Worm (Caenorhabditis elegans) whole organism, mixed stage, embryonic: ENCODE measurements around the gene C25F9.14.

ENCODE experiments used
- M03D4.4 ChIP-seq: sonication (generic microtip); optimal IDR thresholded peaks from 2 replicates; lab custom pipeline; 2017; ENCODE audit warnings: mild to moderate bottlenecking, missing genetic modification characterization, missing compliant biosample characterization
- blmp-1 ChIP-seq: fragments of 150-350 bp; optimal IDR thresholded peaks from 2 replicates; lab custom pipeline; 2014; ENCODE audit warnings: missing biosample characterization, missing genetic modification characterization
- ceh-39 ChIP-seq: fragments of 150-350 bp; optimal IDR thresholded peaks from 2 replicates; lab custom pipeline; 2014; ENCODE audit warnings: missing biosample characterization, missing genetic modification characterization
- ceh-43 ChIP-seq: fragments of 200-800 bp; sonication (Bioruptor generic); optimal IDR thresholded peaks from 2 replicates; lab custom pipeline; 2018; ENCODE audit warnings: mild to moderate bottlenecking, missing genetic modification characterization, moderate library complexity, missing compliant biosample characterization
- ceh-83 ChIP-seq: fragments of 200-800 bp; sonication (Bioruptor generic); optimal IDR thresholded peaks from 2 replicates; lab custom pipeline; 2018; ENCODE audit warnings: mild to moderate bottlenecking, missing genetic modification characterization, missing compliant biosample characterization
- ces-1 ChIP-seq: fragments of 150-350 bp; optimal IDR thresholded peaks from 2 replicates; lab custom pipeline; 2014; ENCODE audit warnings: missing biosample characterization, missing genetic modification reagents, missing genetic modification characterization
- cnd-1 ChIP-seq: fragments of 200-800 bp; sonication (Bioruptor generic); optimal IDR thresholded peaks from 2 replicates; lab custom pipeline; 2018; ENCODE audit warnings: mild to moderate bottlenecking, missing genetic modification characterization, missing compliant biosample characterization
- flh-1 ChIP-seq: fragments of 200-800 bp; sonication (Bioruptor generic); optimal IDR thresholded peaks from 2 replicates; lab custom pipeline; 2018; ENCODE audit warnings: mild to moderate bottlenecking, missing genetic modification characterization, moderate library complexity, missing compliant biosample characterization
- ham-2 ChIP-seq: fragments of 200-800 bp; sonication (Bioruptor generic); optimal IDR thresholded peaks from 2 replicates; lab custom pipeline; 2018; ENCODE audit warnings: mild to moderate bottlenecking, missing genetic modification characterization, missing compliant biosample characterization
- hlh-1 ChIP-seq: fragments of 150-350 bp; optimal IDR thresholded peaks from 2 replicates; lab custom pipeline; 2014; ENCODE audit warnings: missing biosample characterization, missing genetic modification reagents, missing genetic modification characterization
- lin-13 ChIP-seq: fragments of 150-350 bp; optimal IDR thresholded peaks from 2 replicates; lab custom pipeline; 2014; ENCODE audit warnings: missing biosample characterization, missing genetic modification characterization
- lin-32 ChIP-seq: fragments of 200-800 bp; sonication (Bioruptor generic); optimal IDR thresholded peaks from 2 replicates; lab custom pipeline; 2018; ENCODE audit warnings: mild to moderate bottlenecking, missing genetic modification characterization, missing compliant biosample characterization
- lsy-2 ChIP-seq: fragments of 150-350 bp; optimal IDR thresholded peaks from 2 replicates; lab custom pipeline; 2014; ENCODE audit warnings: missing biosample characterization, missing genetic modification characterization
- mab-5 ChIP-seq: fragments of 150-350 bp; optimal IDR thresholded peaks from 2 replicates; lab custom pipeline; 2014; ENCODE audit warnings: missing biosample characterization, missing genetic modification characterization
- mep-1 ChIP-seq: fragments of 150-350 bp; optimal IDR thresholded peaks from 2 replicates; lab custom pipeline; 2017; ENCODE audit warnings: missing biosample characterization, missing genetic modification reagents, missing genetic modification characterization, inconsistent platforms
- mls-2 ChIP-seq: sonication (generic microtip); optimal IDR thresholded peaks from 2 replicates; lab custom pipeline; 2016; ENCODE audit warnings: mild to moderate bottlenecking, missing genetic modification characterization, moderate library complexity, missing compliant biosample characterization
- nhr-12 ChIP-seq: fragments of 150-350 bp; optimal IDR thresholded peaks from 2 replicates; lab custom pipeline; 2014; ENCODE audit warnings: missing biosample characterization, missing genetic modification characterization
- nhr-2 ChIP-seq: fragments of 150-350 bp; optimal IDR thresholded peaks from 2 replicates; lab custom pipeline; 2014; ENCODE audit warnings: missing biosample characterization, missing genetic modification characterization
- nhr-237 ChIP-seq: fragments of 150-350 bp; optimal IDR thresholded peaks from 2 replicates; lab custom pipeline; 2014; ENCODE audit warnings: missing biosample characterization, missing genetic modification characterization
- nhr-28 ChIP-seq: fragments of 150-350 bp; optimal IDR thresholded peaks from 2 replicates; lab custom pipeline; 2014; ENCODE audit warnings: missing biosample characterization, missing genetic modification characterization
- nhr-76 ChIP-seq: sonication (generic microtip); optimal IDR thresholded peaks from 2 replicates; lab custom pipeline; 2017; ENCODE audit warnings: missing biosample characterization, missing genetic modification characterization
- pha-4 ChIP-seq: fragments of 150-350 bp; optimal IDR thresholded peaks from 2 replicates; lab custom pipeline; 2018; ENCODE audit warnings: missing biosample characterization, missing genetic modification reagents, missing genetic modification characterization
- sem-2 ChIP-seq: fragments of 200-800 bp; sonication (Bioruptor generic); optimal IDR thresholded peaks from 2 replicates; lab custom pipeline; 2018; ENCODE audit warnings: mild to moderate bottlenecking, missing genetic modification characterization, missing compliant biosample characterization
- snpc-4 ChIP-seq: fragments of 150-350 bp; optimal IDR thresholded peaks from 2 replicates; lab custom pipeline; 2014; ENCODE audit warnings: missing biosample characterization, missing genetic modification characterization
- sptf-1 ChIP-seq: sonication (generic microtip); optimal IDR thresholded peaks from 2 replicates; lab custom pipeline; 2017; ENCODE audit warnings: mild to moderate bottlenecking, missing genetic modification characterization, moderate library complexity, missing compliant biosample characterization
- tbx-8 ChIP-seq: fragments of 200-800 bp; sonication (Bioruptor generic); optimal IDR thresholded peaks from 2 replicates; lab custom pipeline; 2018; ENCODE audit warnings: mild to moderate bottlenecking, missing genetic modification characterization, moderate library complexity, missing compliant biosample characterization
- unc-120 ChIP-seq: sonication (generic microtip); optimal IDR thresholded peaks from 2 replicates; lab custom pipeline; 2017; ENCODE audit warnings: missing genetic modification characterization, missing compliant biosample characterization; ENCODE audit not compliant: poor library complexity, severe bottlenecking
- unc-39 ChIP-seq: fragments of 150-350 bp; optimal IDR thresholded peaks from 2 replicates; lab custom pipeline; 2014; ENCODE audit warnings: missing biosample characterization, missing genetic modification characterization
- unc-62 ChIP-seq: fragments of 150-350 bp; optimal IDR thresholded peaks from 2 replicates; lab custom pipeline; 2014; ENCODE audit warnings: missing biosample characterization, missing genetic modification reagents, missing genetic modification characterization
- zip-8 ChIP-seq: fragments of 150-350 bp; optimal IDR thresholded peaks from 2 replicates; lab custom pipeline; 2014; ENCODE audit warnings: missing biosample characterization, missing genetic modification characterization
- ztf-11 ChIP-seq: fragments of 150-350 bp; optimal IDR thresholded peaks from 2 replicates; lab custom pipeline; 2014; ENCODE audit warnings: missing biosample characterization, missing genetic modification characterization

C25F9.14 gene

DNA sequence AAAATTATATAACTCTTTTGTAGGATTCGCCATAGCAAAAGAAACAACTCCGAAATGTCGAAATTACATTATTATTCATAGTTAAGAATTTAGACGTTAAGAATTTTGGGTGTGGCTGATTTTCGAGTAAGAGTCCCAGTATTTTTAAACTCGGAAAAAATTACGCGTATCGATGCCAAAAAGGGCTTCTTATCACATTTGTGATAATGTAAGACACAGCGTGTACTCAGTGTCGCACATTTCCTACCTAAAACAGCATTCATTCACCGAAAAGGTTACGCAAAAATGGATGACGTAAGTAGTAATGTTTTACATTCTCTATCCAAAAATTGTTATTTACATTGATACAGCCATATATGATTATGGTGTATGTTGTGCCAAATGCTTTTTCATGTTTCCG lies 13.3 kb downstream of the C25F9.14 start, which contains the start of gene M04C3.5:
TSS of gene M04C3.5 (plus strand) at position 190 of the 400 bp plus-strand sequence.
- no peak for TF ChIP-seq mab-5 (tag; lab: Kevin White, UChicago)
- TF ChIP-seq nhr-12 (tag; lab: Kevin White, UChicago) = no peak
- no peak for TF ChIP-seq lin-13
- no peak for TF ChIP-seq nhr-2 (tag; lab: Kevin White, UChicago)
- no peak for TF ChIP-seq blmp-1 (tag; lab: Kevin White, UChicago)
- TF ChIP-seq nhr-76 (tag; lab: Kevin White, UChicago) = no peak
- no peak for TF ChIP-seq hlh-1
- no peak for TF ChIP-seq ceh-43
- no peak for TF ChIP-seq cnd-1
- TF ChIP-seq nhr-28 = no peak
- TF ChIP-seq ztf-11 (tag; lab: Kevin White, UChicago) = no peak
- TF ChIP-seq mls-2 (tag; lab: Kevin White, UChicago) = no peak
- no peak for TF ChIP-seq ceh-83 (GFP tag; lab: Kevin White, UChicago)
- TF ChIP-seq lin-32 (GFP tag; lab: Kevin White, UChicago) = no peak
- TF ChIP-seq zip-8 (tag; lab: Kevin White, UChicago) = no peak
- TF ChIP-seq lsy-2 (tag; lab: Kevin White, UChicago) = no peak
- no peak for TF ChIP-seq unc-39 (tag; lab: Kevin White, UChicago)
- TF ChIP-seq, all 35 proteins: peak for 0

DNA sequence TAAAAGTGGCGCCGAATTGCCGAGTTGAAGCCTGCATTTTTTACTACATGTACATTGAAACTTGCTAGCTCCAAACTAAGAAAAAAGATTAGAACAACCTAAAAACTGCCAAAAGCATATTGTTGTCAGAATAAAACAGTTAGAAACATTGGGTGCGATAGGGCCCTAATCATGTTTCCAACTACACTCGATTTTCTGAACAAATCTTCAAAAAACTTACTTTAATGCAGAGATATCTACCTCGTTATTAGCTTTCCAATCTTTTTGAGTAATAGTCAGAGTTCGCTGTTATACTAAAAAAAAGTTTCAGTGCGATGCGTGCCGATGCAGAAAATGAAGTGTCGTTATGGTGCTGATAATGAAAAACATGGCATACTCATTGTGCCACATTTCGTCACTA lies 19.4 kb downstream of the C25F9.14 start, which contains the start of the genes Y43F8B.13 and Y43F8B.14:
TSS of gene Y43F8B.13 (plus strand) at position 301 of the 400 bp plus-strand sequence.
TSS of gene Y43F8B.14 (minus strand) at position 322 of the 400 bp plus-strand sequence.
- TF ChIP-seq nhr-12 (tag; lab: Kevin White, UChicago) = no peak
- TF ChIP-seq, all 35 proteins: peak for 0

DNA sequence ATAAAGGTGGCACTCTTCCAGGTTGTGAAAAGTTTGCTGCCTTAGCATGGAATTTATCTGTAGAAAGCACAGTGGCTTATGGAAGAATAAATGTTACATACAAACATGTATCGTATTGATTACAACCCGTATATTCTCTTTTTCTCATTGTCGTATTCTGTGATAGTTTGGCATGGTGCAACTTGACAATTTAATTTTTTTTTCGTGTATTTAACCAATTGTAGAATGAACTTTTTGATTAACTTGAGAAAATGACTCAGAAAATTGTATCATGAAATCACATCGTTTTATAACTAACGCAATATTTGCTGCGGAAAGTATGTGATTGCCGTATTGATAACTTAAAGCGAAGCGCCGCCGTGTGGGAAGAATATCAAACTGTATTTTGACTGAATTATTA lies 20.8 kb downstream of the C25F9.14 start, which contains the start of gene Y43F8B.24:
TSS of gene Y43F8B.24 (plus strand) at position 301 of the 400 bp plus-strand sequence.
- TF ChIP-seq unc-39 (tag; lab: Kevin White, UChicago) (no peak), nhr-76 (tag; lab: Kevin White, UChicago) (no peak), M03D4.4 (tag; lab: Kevin White, UChicago) (no peak), flh-1 (GFP tag; lab: Kevin White, UChicago) (no peak), ces-1 (GFP tag; lab: Kevin White, UChicago) (no peak), lin-13 (no peak), mep-1 (no peak), ceh-39 (tag; lab: Kevin White, UChicago) (no peak), snpc-4 (no peak), nhr-12 (tag; lab: Kevin White, UChicago) (no peak), sem-2 (no peak), zip-8 (tag; lab: Kevin White, UChicago) (no peak), unc-120 (tag; lab: Kevin White, UChicago) (no peak), sptf-1 (tag; lab: Kevin White, UChicago) (no peak), blmp-1 (tag; lab: Kevin White, UChicago) (no peak), unc-62 (GFP tag; lab: Kevin White, UChicago) (no peak), ham-2 (GFP tag; lab: Kevin White, UChicago) (no peak), nhr-237 (tag; lab: Kevin White, UChicago) (no peak), lsy-2 (tag; lab: Kevin White, UChicago) (no peak)

DNA sequence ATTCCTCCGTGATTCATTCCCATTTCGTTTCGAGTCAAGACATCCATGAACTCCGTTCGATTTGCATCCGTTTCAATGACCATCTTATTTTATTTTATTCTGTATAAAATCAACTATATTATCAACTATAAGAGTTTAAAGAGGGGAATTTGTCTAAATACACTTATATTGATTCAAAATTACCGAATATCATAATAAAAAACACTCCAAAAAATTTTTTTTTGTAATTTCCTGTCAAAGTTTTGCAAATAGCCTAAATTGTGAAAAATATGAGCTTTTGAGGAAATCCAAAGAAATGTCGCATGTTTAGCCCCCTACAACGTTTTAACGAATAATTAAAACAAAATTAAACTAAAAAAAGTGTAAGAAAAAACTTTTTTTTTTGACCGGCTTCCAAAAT lies 25.7 kb downstream of the C25F9.14 start, which contains the start of gene Y43F8B.15:
TSS of gene Y43F8B.15 (minus strand) at position 101 of the 400 bp plus-strand sequence.
- TF ChIP-seq blmp-1 (tag; lab: Kevin White, UChicago) (no peak), pha-4 (tag; lab: Kevin White, UChicago) (no peak)

DNA sequence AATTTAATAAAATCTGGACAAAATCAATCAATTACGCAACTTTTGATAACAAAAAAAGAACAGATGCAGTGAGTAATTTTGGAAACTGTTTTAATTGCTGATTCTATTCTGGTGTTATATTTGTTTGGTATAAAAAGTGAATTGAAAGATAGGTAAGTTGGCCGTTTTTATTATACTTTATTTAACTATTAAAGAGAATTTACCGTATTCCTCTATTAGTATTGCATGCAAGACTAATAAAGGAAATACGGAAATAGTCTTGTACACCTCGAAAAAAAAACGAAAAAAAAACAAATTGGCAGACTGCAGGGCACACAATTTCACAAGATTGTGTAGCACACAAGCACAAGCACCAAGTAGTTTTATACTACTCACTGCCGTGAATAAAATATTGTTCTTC lies 26.3 kb downstream of the C25F9.14 start, which contains the start of gene Y43F8B.25:
TSS of gene Y43F8B.25 (plus strand) at position 301 of the 400 bp plus-strand sequence.
- TF ChIP-seq lsy-2 (tag; lab: Kevin White, UChicago) (no peak), flh-1 (GFP tag; lab: Kevin White, UChicago) (no peak), ceh-43 (no peak), nhr-28 (no peak), nhr-237 (tag; lab: Kevin White, UChicago) (no peak), cnd-1 (no peak), nhr-76 (tag; lab: Kevin White, UChicago) (no peak), ham-2 (GFP tag; lab: Kevin White, UChicago) (no peak), blmp-1 (tag; lab: Kevin White, UChicago) (no peak), lin-32 (GFP tag; lab: Kevin White, UChicago) (no peak), unc-120 (tag; lab: Kevin White, UChicago) (no peak), sem-2 (no peak), nhr-12 (tag; lab: Kevin White, UChicago) (no peak), tbx-8 (GFP tag; lab: Kevin White, UChicago) (no peak), unc-62 (GFP tag; lab: Kevin White, UChicago) (no peak), lin-13 (no peak), snpc-4 (no peak), sptf-1 (tag; lab: Kevin White, UChicago) (no peak)
